Worm (Caenorhabditis elegans) whole organism, L1 larva: Measurements from ENCODE around the gene C09B9.7.
"Not testable (repeated sequence)": the region's sequence is repeated elsewhere in the genome, so short reads cannot be mapped to it uniquely, and the experiment has no call there.

ENCODE experiments used
- F16B12.6 ChIP-seq: fragments of 150-350 bp; optimal IDR thresholded peaks from 2 replicates; lab custom pipeline; 2014; ENCODE audit warnings: missing biosample characterization, missing genetic modification characterization
- alr-1 ChIP-seq: fragments of 200-800 bp; sonication (Bioruptor generic); optimal IDR thresholded peaks from 2 replicates; lab custom pipeline; 2018; ENCODE audit warnings: borderline replicate concordance, mild to moderate bottlenecking, missing genetic modification characterization, missing compliant biosample characterization
- blmp-1 ChIP-seq: fragments of 150-350 bp; optimal IDR thresholded peaks from 2 replicates; lab custom pipeline; 2014; ENCODE audit warnings: missing biosample characterization, missing genetic modification characterization
- ceh-63 ChIP-seq: fragments of 200-800 bp; sonication (Bioruptor generic); optimal IDR thresholded peaks from 2 replicates; lab custom pipeline; 2018; ENCODE audit warnings: mild to moderate bottlenecking, missing genetic modification characterization, missing compliant biosample characterization
- dpl-1 ChIP-seq, 3 experiments: fragments of 150-350 bp in 2 of 3; sonication (generic microtip) in 1 of 3; optimal IDR thresholded peaks; 2 replicates each; lab custom pipeline; 2014 to 2017; ENCODE audit warnings: missing biosample characterization in 3 of 3, missing genetic modification characterization in 3 of 3, missing genetic modification reagents in 3 of 3
- efl-1 ChIP-seq, 4 experiments: fragments of 150-350 bp; optimal IDR thresholded peaks in 3 of 4; peaks in 1 of 4; 1 replicate in 1 of 4; 2 replicates in 3 of 4; lab custom pipeline; 2014; ENCODE audit warnings: missing biosample characterization in 2 of 4, missing genetic modification characterization in 2 of 4, missing genetic modification reagents in 2 of 4
- efl-3 ChIP-seq: fragments of 200-800 bp; sonication (Bioruptor generic); optimal IDR thresholded peaks from 2 replicates; lab custom pipeline; 2018; ENCODE audit warnings: mild to moderate bottlenecking, missing genetic modification characterization, missing compliant biosample characterization
- egl-27 ChIP-seq, 2 experiments: fragments of 150-350 bp in 1 of 2; sonication (generic microtip); optimal IDR thresholded peaks; 3 replicates each; lab custom pipeline; 2017 to 2018; ENCODE audit warnings: missing biosample characterization in 2 of 2, missing genetic modification characterization in 2 of 2, missing genetic modification reagents in 2 of 2
- elt-2 ChIP-seq: sonication (generic microtip); optimal IDR thresholded peaks from 2 replicates; lab custom pipeline; 2016; ENCODE audit warnings: missing genetic modification characterization, mild to moderate bottlenecking, inconsistent platforms, missing compliant biosample characterization, missing genetic modification reagents
- ets-5 ChIP-seq: fragments of 200-800 bp; sonication (Bioruptor generic); IDR thresholded peaks from 2 replicates; pipeline ENCODE4 v1.3.6; 2022; ENCODE audit warnings: missing genetic modification characterization, missing compliant biosample characterization
- fos-1 ChIP-seq: fragments of 150-350 bp; optimal IDR thresholded peaks from 2 replicates; lab custom pipeline; 2014; ENCODE audit warnings: missing biosample characterization, missing genetic modification characterization
- grh-1 ChIP-seq: fragments of 200-800 bp; sonication (Bioruptor generic); IDR thresholded peaks from 2 replicates; pipeline ENCODE4 v1.3.6; 2022; ENCODE audit warnings: missing genetic modification reagents, missing genetic modification characterization, missing compliant biosample characterization
- isw-1 ChIP-seq: fragments of 200-800 bp; sonication (Bioruptor generic); IDR thresholded peaks from 2 replicates; pipeline ENCODE4 v1.3.6; 2022; ENCODE audit warnings: missing genetic modification characterization, missing compliant biosample characterization
- jun-1 ChIP-seq: fragments of 150-350 bp; optimal IDR thresholded peaks from 2 replicates; lab custom pipeline; 2014; ENCODE audit warnings: missing biosample characterization, missing genetic modification reagents, missing genetic modification characterization
- lin-14 ChIP-seq: fragments of 200-800 bp; sonication (Bioruptor generic); optimal IDR thresholded peaks from 2 replicates; lab custom pipeline; 2018; ENCODE audit warnings: mild to moderate bottlenecking, missing genetic modification characterization, moderate library complexity, missing compliant biosample characterization
- lin-35 ChIP-seq, 2 experiments: fragments of 150-350 bp; optimal IDR thresholded peaks; 2 replicates each; lab custom pipeline; 2014; ENCODE audit warnings: missing biosample characterization in 2 of 2, missing genetic modification characterization in 2 of 2, missing genetic modification reagents in 2 of 2
- lin-39 ChIP-seq: fragments of 150-350 bp; optimal IDR thresholded peaks from 2 replicates; lab custom pipeline; 2014; ENCODE audit warnings: missing biosample characterization, missing genetic modification reagents, missing genetic modification characterization
- lsy-2 ChIP-seq, 2 experiments: fragments of 150-350 bp; optimal IDR thresholded peaks; 2 replicates each; lab custom pipeline; 2014; ENCODE audit warnings: missing biosample characterization in 2 of 2, missing genetic modification characterization in 2 of 2
- mdl-1 ChIP-seq, 2 experiments: fragments of 150-350 bp; optimal IDR thresholded peaks; 2 replicates each; lab custom pipeline; 2014 to 2017; ENCODE audit warnings: missing biosample characterization in 2 of 2, missing genetic modification characterization in 2 of 2, inconsistent platforms in 1 of 2
- mep-1 ChIP-seq: fragments of 150-350 bp; optimal IDR thresholded peaks from 2 replicates; lab custom pipeline; 2014; ENCODE audit warnings: missing biosample characterization, missing genetic modification characterization
- nhr-237 ChIP-seq: fragments of 150-350 bp; optimal IDR thresholded peaks from 2 replicates; lab custom pipeline; 2014; ENCODE audit warnings: missing biosample characterization, missing genetic modification characterization
- nhr-28 ChIP-seq: fragments of 150-350 bp; optimal IDR thresholded peaks from 2 replicates; lab custom pipeline; 2014; ENCODE audit warnings: missing biosample characterization, missing genetic modification characterization
- nhr-47 ChIP-seq: sonication (generic microtip); optimal IDR thresholded peaks from 2 replicates; lab custom pipeline; 2016; ENCODE audit warnings: mild to moderate bottlenecking, missing genetic modification characterization, moderate library complexity, missing compliant biosample characterization
- nhr-71 ChIP-seq: sonication (generic microtip); optimal IDR thresholded peaks from 2 replicates; lab custom pipeline; 2016; ENCODE audit warnings: mild to moderate bottlenecking, missing genetic modification characterization, moderate library complexity, missing compliant biosample characterization
- nhr-76 ChIP-seq: sonication (generic microtip); optimal IDR thresholded peaks from 2 replicates; lab custom pipeline; 2017; ENCODE audit warnings: missing biosample characterization, missing genetic modification characterization
- nhr-85 ChIP-seq: sonication (generic microtip); peaks from one replicate; lab custom pipeline; 2016; ENCODE audit warnings: missing genetic modification characterization, inconsistent platforms, missing compliant biosample characterization
- nhr-90 ChIP-seq: sonication (generic microtip); optimal IDR thresholded peaks from 2 replicates; lab custom pipeline; 2016; ENCODE audit warnings: mild to moderate bottlenecking, missing genetic modification characterization, missing compliant biosample characterization; ENCODE audit not compliant: poor library complexity
- rnt-1 ChIP-seq: sonication (generic microtip); optimal IDR thresholded peaks from 2 replicates; lab custom pipeline; 2016; ENCODE audit warnings: mild to moderate bottlenecking, missing genetic modification characterization, moderate library complexity, missing compliant biosample characterization
- snu-23 ChIP-seq: sonication (generic microtip); optimal IDR thresholded peaks from 2 replicates; lab custom pipeline; 2016; ENCODE audit warnings: missing genetic modification characterization, missing compliant biosample characterization
- sptf-1 ChIP-seq: fragments of 150-350 bp; optimal IDR thresholded peaks from 2 replicates; lab custom pipeline; 2014; ENCODE audit warnings: missing biosample characterization, missing genetic modification characterization
- swsn-7 ChIP-seq: sonication (generic microtip); optimal IDR thresholded peaks from 2 replicates; lab custom pipeline; 2016; ENCODE audit warnings: missing genetic modification characterization, missing compliant biosample characterization
- unc-30 ChIP-seq: sonication (generic microtip); optimal IDR thresholded peaks from 2 replicates; lab custom pipeline; 2017; ENCODE audit warnings: missing biosample characterization, missing genetic modification characterization
- unc-86 ChIP-seq: sonication (generic microtip); optimal IDR thresholded peaks from 2 replicates; lab custom pipeline; 2016; ENCODE audit warnings: missing genetic modification characterization, missing compliant biosample characterization
- unc-98 ChIP-seq: fragments of 200-800 bp; sonication (Bioruptor generic); IDR thresholded peaks from 2 replicates; pipeline ENCODE4 v1.3.6; 2022; ENCODE audit warnings: missing genetic modification characterization, missing compliant biosample characterization
- vab-15 ChIP-seq: sonication (generic microtip); optimal IDR thresholded peaks from 2 replicates; lab custom pipeline; 2017; ENCODE audit warnings: missing genotype, mild to moderate bottlenecking, missing genetic modification characterization, missing compliant biosample characterization
- ztf-11 ChIP-seq, 2 experiments: sonication (generic microtip); optimal IDR thresholded peaks; 2 replicates each; lab custom pipeline; 2016 to 2017; ENCODE audit warnings: missing genetic modification characterization in 2 of 2, missing biosample characterization in 1 of 2, missing compliant biosample characterization in 1 of 2

The C09B9.7 gene

DNA sequence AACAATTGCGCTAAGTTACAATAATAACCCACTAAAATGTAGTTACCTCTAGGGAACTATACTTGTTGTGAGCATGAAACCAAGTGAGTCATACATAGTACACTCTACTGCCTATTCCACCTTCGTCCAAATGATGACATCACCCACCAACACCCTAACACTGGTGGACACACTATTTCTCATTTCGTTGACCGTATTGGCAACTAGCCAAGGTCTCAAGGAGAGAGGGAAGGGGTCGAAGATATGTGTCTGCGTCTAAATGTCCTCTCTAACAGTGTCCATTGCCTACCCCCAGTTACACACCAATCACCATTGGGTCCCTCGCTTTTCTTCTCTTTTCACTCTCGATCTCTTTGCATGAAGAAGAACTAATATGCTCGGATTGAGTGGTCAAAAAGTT, 17.0 kb upstream of the C09B9.7 start:
- TF ChIP-seq nhr-237 = no peak
- TF ChIP-seq blmp-1 (tag; lab: Kevin White, UChicago) = peak; percentile 68
- peak; percentile 7 for TF ChIP-seq snu-23 (GFP tag; lab: Kevin White, UChicago)
- TF ChIP-seq nhr-85 = peak; percentile 33
- peak in 1 of 2 experiments; percentile 10 for TF ChIP-seq lsy-2 (tag; optimal IDR thresholded peaks at IDR 0.05; lab: Kevin White, UChicago)
- TF ChIP-seq lin-14 (GFP tag; lab: Kevin White, UChicago) = peak; percentile 14
- no peak for TF ChIP-seq nhr-90 (tag; lab: Kevin White, UChicago)

- TF ChIP-seq unc-86 (tag; lab: Kevin White, UChicago) (no peak), lin-14 (GFP tag; lab: Kevin White, UChicago) (peak; percentile 3), unc-30 (tag; lab: Kevin White, UChicago) (no peak), dpl-1 (GFP tag; optimal IDR thresholded peaks at IDR 0.05; lab: Kevin White, UChicago) (no peak), efl-1 (optimal IDR thresholded peaks at IDR 0.05; lab: Kevin White, UChicago) (no peak), efl-1 (GFP tag; optimal IDR thresholded peaks at IDR 0.05 in 1 of 2; lab: Kevin White, UChicago) (peak in 1 of 2 experiments; percentile 9)
These were observed 15.7 kb upstream of the C09B9.7 start for ce11 chrIV:5076607-5077006.

DNA sequence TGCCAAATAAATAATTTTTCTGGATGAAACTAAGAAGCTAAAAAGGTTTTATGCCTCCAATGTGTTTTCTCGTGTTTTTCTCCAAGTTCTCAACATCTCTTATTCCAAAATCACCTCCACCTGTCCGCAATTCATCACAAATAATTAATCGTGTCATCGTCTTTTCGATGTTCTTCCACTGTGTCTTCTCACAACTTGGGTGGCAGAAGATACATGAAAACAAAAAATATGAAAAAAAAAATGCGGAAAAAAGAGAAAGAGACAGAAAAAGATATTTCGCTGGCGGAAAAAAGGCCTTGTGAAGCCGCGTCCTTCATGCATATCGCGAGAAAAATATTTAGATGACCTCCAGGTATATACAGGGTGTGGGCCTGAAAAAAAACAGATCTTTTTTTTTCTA, 13.0 kb upstream of the C09B9.7 start:
- no peak for TF ChIP-seq ceh-63
- TF ChIP-seq egl-27 (tag; optimal IDR thresholded peaks at IDR 0.05; lab: Kevin White, UChicago) = no peak
- TF ChIP-seq blmp-1 (tag; lab: Kevin White, UChicago) = peak; percentile 36
- no peak for TF ChIP-seq lin-39 (tag; lab: Kevin White, UChicago)
- peak; percentile 54 for TF ChIP-seq nhr-85
- no peak for TF ChIP-seq lsy-2 (tag; optimal IDR thresholded peaks at IDR 0.05; lab: Kevin White, UChicago)
- peak; percentile 61 for TF ChIP-seq lin-14 (GFP tag; lab: Kevin White, UChicago)

ce11 chrIV:5070593-5070992, 9.7 kb upstream of the C09B9.7 start, which contains the start of gene C02B10.6:
TSS of gene C02B10.6 (plus strand) at chrIV:5070893.
- not testable (repeated sequence) for TF ChIP-seq nhr-71 (tag; lab: Kevin White, UChicago); ets-5 (GFP tag; lab: Robert Waterston, UW); mdl-1 (tag; optimal IDR thresholded peaks at IDR 0.05; lab: Kevin White, UChicago)

- not testable (repeated sequence) for TF ChIP-seq lsy-2 (tag; optimal IDR thresholded peaks at IDR 0.05; lab: Kevin White, UChicago); lin-35 (GFP tag; optimal IDR thresholded peaks at IDR 0.05; lab: Kevin White, UChicago); rnt-1 (tag; lab: Kevin White, UChicago)
These were observed 7.7 kb upstream of the C09B9.7 start, which contains the start of the genes R13H9.6 and rmd-6 for ce11 chrIV:5068541-5068940. TSS of gene R13H9.6 (minus strand) at chrIV:5068641. TSS of gene rmd-6 (plus strand) at chrIV:5068845.

- not testable (repeated sequence) for TF ChIP-seq unc-98 (GFP tag; lab: Robert Waterston, UW); nhr-76 (tag; lab: Kevin White, UChicago); nhr-47 (tag; lab: Kevin White, UChicago)
These were observed 6.0 kb upstream of the C09B9.7 start, which contains the start of gene ttbk-2.2 for ce11 chrIV:5066887-5067286. TSS of gene ttbk-2.2 (minus strand) at chrIV:5066987.

DNA sequence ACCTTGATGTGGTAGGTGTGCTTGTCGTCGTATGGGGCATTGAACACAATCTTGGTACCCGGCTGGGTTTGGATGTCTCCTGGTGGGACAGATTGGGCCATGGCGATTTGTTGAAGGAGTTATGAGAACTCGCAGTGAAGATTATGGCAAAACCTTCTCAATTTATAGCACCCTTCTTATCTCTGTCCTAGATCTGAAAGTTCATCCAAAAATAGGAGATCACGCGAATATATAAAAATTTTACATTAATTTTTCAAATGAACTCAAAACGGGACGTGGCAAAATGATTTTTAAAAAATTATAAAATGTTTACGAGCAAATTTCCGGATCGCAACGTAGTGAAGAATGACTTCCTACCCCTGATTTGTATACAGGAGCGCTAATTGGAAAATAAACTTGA, 4.1 kb upstream of the C09B9.7 start, which contains the start of gene msp-53:
msp-53 (minus strand) TSS at position 101 of the 400 bp plus-strand sequence.
- not testable (repeated sequence) for TF ChIP-seq grh-1 (GFP tag; lab: Robert Waterston, UW); snu-23 (GFP tag; lab: Kevin White, UChicago); rnt-1 (tag; lab: Kevin White, UChicago)

DNA sequence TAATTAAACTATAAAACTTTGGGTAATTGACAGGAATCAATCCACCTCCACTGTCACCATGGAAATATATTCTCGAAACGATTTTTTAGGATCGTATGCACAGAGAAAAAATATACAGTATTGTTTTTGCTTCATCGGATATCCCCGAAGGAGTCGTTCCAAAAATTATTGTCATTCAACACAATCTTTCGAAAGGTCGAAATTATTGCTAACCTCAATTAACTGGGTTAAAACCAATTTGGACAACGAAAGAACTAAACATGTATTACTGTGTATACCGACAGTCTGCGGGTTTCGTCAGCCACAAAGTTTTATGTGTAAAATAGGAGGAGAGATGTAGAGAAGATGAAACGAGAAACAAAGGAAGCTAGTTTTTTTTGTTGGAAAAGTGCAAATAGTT, 2.4 kb upstream of the C09B9.7 start:
- peak; percentile 15 for TF ChIP-seq swsn-7 (tag; lab: Kevin White, UChicago)
- peak; percentile 18 for TF ChIP-seq fos-1
- TF ChIP-seq F16B12.6 (tag; lab: Kevin White, UChicago) = no peak
- TF ChIP-seq ets-5 (GFP tag; lab: Robert Waterston, UW) = no peak
- no peak for TF ChIP-seq sptf-1 (tag; lab: Kevin White, UChicago)
- TF ChIP-seq vab-15 (tag; lab: Kevin White, UChicago) = no peak
- no peak for TF ChIP-seq efl-3
- TF ChIP-seq ztf-11 (tag; optimal IDR thresholded peaks at IDR 0.05; lab: Kevin White, UChicago) = no peak
- TF ChIP-seq nhr-28 (tag; lab: Kevin White, UChicago) = no peak
- TF ChIP-seq elt-2 (tag; lab: Kevin White, UChicago) = no peak
- no peak for TF ChIP-seq isw-1 (GFP tag; lab: Robert Waterston, UW)
- TF ChIP-seq jun-1 (tag; lab: Kevin White, UChicago) = no peak
- no peak for TF ChIP-seq mep-1
- peak; percentile 16 for TF ChIP-seq rnt-1 (tag; lab: Kevin White, UChicago)
- no peak for TF ChIP-seq alr-1
